Worm (Caenorhabditis elegans) whole organism, dauer: Measurements from ENCODE around the gene srd-25.

Source experiments
- unc-62 ChIP-seq: sonication (generic microtip); optimal IDR thresholded peaks from 2 replicates; lab custom pipeline; 2017; ENCODE audit warnings: missing biosample characterization, missing genetic modification reagents, missing genetic modification characterization

The srd-25 gene

DNA sequence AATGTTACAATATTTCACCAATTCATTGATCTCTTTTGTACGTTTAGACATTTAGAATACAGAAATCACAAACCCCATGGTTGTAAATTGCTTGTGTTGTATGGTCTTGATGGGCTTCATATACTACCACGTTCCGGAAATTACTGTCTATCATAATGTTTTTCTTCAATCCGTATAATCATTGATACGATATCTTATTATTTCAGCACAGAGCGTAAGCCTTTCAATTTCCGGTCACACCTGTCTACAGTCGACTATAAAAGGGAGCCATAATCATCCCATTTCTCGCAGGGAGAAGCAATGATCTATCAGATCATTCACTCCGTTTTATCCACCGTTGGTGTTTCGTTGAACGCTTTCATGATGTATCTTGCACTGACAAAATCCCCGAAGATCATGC is 2.3 kb upstream of the srd-25 start, which contains the start of gene srd-30:
Gene srd-30 (plus strand): TSS at position 301 of the 400 bp plus-strand sequence.
- no peak for TF ChIP-seq unc-62 (GFP tag; lab: Kevin White, UChicago)

- no peak for TF ChIP-seq unc-62 (GFP tag; lab: Kevin White, UChicago)
These were observed 2.8 kb downstream of the srd-25 start, which contains the start of gene srd-31 for ce11 chrV:7634657-7635056. TSS of gene srd-31 (minus strand) at chrV:7634757.

DNA sequence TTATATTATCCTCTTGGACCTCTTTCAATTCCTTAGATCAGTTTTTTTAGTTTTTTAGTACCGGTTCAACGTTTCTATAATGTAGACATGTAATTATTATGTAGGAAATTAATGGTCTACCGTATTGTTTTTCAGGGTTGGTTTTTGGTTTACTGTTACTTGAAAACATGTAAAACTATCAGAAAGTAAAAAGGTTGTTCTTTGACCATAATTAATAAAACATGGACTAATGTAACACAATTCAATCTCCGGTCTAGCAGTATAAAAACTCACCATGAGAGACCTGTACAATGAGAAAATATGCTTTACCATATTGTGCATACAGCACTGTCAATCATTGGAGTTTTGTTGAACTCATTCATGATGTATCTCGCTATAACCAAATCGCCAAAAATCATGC is 3.6 kb downstream of the srd-25 start, which contains the start of gene srd-29:
Gene srd-29 (plus strand): TSS at position 301 of the 400 bp plus-strand sequence.
- TF ChIP-seq unc-62 (GFP tag; lab: Kevin White, UChicago), result no peak

DNA sequence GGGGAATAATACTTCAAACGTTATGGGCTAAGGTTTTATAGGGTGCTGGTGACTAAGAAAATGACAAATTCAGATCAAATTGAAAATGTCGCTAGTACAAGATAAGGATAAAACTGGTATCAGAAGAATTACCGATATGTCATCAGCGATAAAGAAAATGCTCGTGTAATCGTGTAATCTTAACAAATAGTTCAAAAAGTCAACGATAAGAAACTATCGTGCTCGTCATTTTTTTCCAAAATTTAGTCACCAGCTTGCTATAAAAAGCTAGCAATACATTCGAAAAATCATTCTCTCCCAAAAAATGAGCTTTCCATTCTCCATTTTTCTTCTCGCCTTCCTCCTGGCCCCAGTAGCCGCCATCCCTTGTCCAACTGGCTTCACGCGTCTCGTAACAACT is 6.0 kb downstream of the srd-25 start, which contains the start of gene clec-45:
Gene clec-45 (plus strand): TSS at position 301 of the 400 bp plus-strand sequence.
- no peak for TF ChIP-seq unc-62 (GFP tag; lab: Kevin White, UChicago)

ce11 chrV:7639356-7639755 is 7.5 kb downstream of the srd-25 start:
- no peak for TF ChIP-seq unc-62 (GFP tag; lab: Kevin White, UChicago)

ce11 chrV:7639787-7640186 is 8.0 kb downstream of the srd-25 start, which contains the start of gene F07C4.10:
TSS of gene F07C4.10 (minus strand) at chrV:7639887.
- no peak for TF ChIP-seq unc-62 (GFP tag; lab: Kevin White, UChicago)

- no peak for TF ChIP-seq unc-62 (GFP tag; lab: Kevin White, UChicago)
These were observed 9.9 kb downstream of the srd-25 start for ce11 chrV:7641718-7642117.

DNA sequence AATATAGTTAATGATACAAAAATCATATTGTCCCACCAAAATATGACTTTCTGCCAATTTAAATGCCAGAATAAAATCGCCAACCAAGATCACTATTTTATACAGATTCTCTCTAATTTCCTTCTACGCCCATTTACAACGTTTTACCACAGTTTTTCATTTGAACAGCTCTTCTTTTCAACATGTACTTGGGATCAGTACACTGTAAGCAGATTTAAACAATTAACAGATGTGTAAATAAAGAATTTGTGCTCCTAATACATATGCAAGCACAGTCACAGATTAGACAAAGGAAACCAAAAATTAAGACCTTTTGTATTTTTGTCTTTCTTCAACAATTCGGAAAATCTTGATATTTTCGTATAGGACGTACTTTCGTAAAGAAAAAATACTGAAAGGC is 11.6 kb downstream of the srd-25 start, which contains the start of gene F07C4.11:
Gene F07C4.11 (minus strand): TSS at position 101 of the 400 bp plus-strand sequence.
- no peak for TF ChIP-seq unc-62 (GFP tag; lab: Kevin White, UChicago)

ce11 chrV:7645454-7645853 is 13.6 kb downstream of the srd-25 start, which contains the start of gene str-47:
TSS of gene str-47 (plus strand) at chrV:7645754.
- no peak for TF ChIP-seq unc-62 (GFP tag; lab: Kevin White, UChicago)

DNA sequence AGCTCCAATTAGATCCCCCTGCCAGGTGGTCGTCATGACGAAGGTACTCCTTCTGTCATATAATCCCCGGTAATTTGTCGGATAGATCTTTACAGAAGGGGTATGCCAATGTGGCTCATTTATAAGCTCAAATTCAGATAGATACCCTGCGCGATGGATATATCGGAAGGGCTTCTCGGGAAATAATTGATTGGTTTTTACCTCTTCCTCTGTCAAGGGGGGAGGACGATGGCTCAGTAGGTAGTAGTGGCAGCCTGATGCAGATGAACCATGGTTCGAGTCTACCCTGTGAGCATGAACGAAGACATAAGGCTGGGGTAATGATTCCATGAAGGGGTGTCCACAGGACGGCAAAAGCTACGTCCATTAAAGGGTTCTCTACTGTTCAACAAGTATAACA is 15.3 kb downstream of the srd-25 start:
- TF ChIP-seq unc-62 (GFP tag; lab: Kevin White, UChicago), result no peak

DNA sequence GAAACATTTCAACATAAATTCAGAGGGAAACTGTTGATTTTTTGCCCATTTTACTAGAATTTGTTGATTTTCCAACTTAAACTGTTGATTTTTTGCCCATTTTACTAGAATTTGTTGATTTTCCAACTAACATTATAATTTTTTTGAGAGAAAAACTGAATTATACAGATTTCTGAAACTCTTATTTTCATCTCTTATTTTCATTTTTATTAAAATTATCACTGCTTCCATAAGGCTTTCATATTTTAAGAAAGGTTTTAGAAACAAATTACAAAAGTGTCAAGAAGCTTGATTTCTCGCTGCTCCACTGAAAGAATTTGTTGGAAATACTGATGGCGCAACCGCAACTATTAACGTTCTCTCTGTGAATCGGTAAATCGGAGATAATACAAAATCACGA is 18.1 kb downstream of the srd-25 start:
- no peak for TF ChIP-seq unc-62 (GFP tag; lab: Kevin White, UChicago)

DNA sequence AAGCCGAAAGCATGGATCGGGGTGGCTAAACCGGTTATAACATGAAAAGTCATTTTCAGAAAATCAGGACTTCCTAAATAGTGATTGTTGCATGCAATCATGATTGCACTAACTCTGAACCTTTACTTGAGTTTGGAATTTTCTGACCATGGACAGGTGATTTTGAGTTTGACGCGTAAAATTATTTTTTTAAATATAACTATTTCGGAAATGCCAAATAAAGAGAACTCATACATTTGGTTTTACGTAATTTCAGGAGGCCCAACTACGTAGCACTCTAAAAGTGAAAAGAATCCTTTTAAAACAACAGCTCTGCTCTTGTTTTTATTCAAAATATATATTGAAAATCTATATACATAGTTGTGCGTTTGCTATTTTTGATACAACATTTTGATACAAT is 19.9 kb downstream of the srd-25 start, which contains the start of gene srh-234:
Gene srh-234 (minus strand): TSS at position 101 of the 400 bp plus-strand sequence.
- TF ChIP-seq unc-62 (GFP tag; lab: Kevin White, UChicago), result no peak

ce11 chrV:7653567-7653966 is 21.7 kb downstream of the srd-25 start, which contains the start of gene srh-200:
TSS of gene srh-200 (minus strand) at chrV:7653667.
- TF ChIP-seq unc-62 (GFP tag; lab: Kevin White, UChicago), result no peak

DNA sequence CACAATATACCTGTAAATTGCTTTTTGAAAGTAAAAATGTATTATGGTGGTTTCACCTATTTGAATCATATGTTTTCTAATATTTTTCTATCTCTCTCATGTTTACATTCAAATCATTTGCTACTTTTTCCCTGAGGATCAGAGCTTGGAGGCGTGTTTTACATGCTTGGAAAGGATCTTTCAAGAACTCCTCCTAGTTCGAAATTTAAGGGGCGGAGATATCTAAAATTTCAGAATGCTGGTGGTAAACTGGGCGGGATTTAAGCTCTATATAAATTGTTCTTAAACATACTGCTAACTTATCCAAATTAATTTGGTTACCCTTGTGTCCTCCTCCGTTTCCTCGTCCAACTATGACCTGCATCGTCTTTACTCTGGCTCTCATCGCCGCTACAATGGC is 36.1 kb downstream of the srd-25 start, which contains the start of gene C12D5.5:
Gene C12D5.5 (plus strand): TSS at position 301 of the 400 bp plus-strand sequence.
- TF ChIP-seq unc-62 (GFP tag; lab: Kevin White, UChicago), result no peak

DNA sequence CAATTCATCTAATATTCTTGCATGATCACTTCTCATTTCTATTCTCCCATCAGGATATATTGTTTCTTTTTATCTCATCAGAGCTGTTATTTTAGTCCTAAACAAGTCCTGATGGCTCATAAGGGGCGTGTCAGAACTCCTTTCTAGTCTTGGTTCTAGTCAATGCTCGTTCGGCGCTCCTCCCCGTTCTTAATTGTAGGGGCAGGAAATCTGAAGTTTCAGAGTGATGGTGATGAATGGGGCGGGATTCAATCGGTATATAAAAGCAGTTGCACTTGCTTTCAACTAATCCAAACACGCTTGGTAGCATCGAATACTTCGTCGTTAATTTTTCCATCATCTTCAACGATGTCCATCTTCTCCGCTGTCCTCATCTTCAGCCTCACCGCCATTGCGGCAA is 40.4 kb downstream of the srd-25 start, which contains the start of gene C12D5.4:
Gene C12D5.4 (plus strand): TSS at position 301 of the 400 bp plus-strand sequence.
- TF ChIP-seq unc-62 (GFP tag; lab: Kevin White, UChicago), result no peak

DNA sequence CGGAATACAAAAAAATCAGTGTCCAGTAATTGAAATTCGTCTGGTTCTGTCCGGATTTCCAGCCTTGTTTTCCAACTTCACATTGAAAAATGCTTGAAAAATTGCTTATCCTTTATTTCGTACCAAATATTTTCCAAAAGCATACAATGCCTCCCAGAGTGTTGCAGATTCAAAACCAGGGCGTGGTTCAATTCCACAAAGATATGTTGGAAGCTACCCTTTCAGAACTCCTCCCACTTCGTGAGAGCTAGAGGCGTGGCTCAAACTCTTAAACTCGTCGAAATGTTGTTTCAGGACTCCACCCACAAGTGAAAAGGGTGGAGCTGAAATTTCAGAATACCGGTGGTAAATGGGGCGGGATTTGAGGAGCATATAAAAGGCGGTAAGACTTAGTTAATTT is 44.1 kb downstream of the srd-25 start, which contains the start of gene C12D5.3:
Gene C12D5.3 (plus strand): TSS at position 301 of the 400 bp plus-strand sequence.
- TF ChIP-seq unc-62 (GFP tag; lab: Kevin White, UChicago), result no peak

DNA sequence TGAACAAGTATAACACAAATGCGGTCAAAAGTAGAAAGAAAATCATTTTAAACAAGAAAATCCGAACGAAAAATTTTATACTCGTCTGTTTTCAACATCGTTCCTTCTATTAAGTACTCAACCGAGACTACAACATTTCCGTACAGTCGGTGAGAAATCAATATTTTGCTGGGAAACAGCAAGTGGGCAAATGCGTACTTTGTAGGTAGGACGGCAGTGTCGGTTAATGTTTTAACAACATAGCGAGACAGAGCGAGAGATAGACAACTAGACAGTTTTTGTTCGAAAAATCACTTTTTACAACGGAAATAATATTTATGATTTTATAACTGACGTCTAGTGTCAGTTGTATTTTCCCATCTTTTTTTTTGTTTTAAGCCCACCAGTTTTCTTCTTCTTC is 49.6 kb downstream of the srd-25 start, which contains the start of gene cyp-33A1:
Gene cyp-33A1 (minus strand): TSS at position 72 of the 400 bp plus-strand sequence.
- TF ChIP-seq unc-62 (GFP tag; lab: Kevin White, UChicago), result no peak
